Worm (Caenorhabditis elegans): ENCODE data around the gene F11G11.15.

DNA sequence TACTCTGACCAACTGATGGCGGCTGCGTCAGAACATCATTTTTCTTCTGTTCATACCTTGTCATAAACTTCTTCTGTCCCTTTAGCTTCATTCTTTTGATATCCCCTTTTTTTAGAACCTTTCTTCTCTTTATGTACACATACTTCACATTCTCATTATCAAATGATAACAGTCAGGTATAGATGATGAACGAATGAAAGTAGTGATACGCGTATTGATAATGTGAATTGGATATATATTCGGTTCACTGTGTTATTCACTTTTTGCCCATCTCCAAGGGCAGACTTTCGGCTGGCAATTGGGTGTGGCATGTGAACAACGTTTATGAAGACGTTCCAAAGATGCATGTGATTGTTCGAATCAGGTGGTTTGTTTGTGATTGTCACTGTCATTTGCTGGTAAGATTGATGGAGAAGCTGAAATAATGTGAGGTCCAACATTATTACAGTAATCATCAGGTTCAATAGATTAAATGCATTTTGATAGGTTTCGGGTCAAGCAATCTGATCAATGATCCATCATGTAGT is at the start of gene F11G11.15:
- TF ChIP-seq sdc-2 (tag; optimal IDR thresholded peaks at IDR 0.05) (no peak), unc-55 (GFP tag; optimal IDR thresholded peaks at IDR 0.05) (no peak), unc-3 (GFP tag; conservative IDR thresholded peaks at IDR 0.05) (no peak), unc-3 (tag; optimal IDR thresholded peaks at IDR 0.05) (no peak), F13H6.1 (tag; optimal IDR thresholded peaks at IDR 0.05) (no peak), syd-9 (tag; optimal IDR thresholded peaks at IDR 0.05) (no peak), zip-5 (tag; optimal IDR thresholded peaks at IDR 0.05) (no peak), fkh-10 (GFP tag; optimal IDR thresholded peaks at IDR 0.05) (no peak), pqm-1 (tag; optimal IDR thresholded peaks at IDR 0.05) (no peak)
